Worm (Caenorhabditis elegans) whole organism, L1 larva: Measurements from ENCODE around the gene F56D5.2.

ENCODE experiments used
- C34B4.2 ChIP-seq: sonication (generic microtip); optimal IDR thresholded peaks from 2 replicates; lab custom pipeline; 2017; ENCODE audit warnings: mild to moderate bottlenecking, missing genetic modification characterization, missing compliant biosample characterization
- Y116A8C.19 ChIP-seq: sonication (generic microtip); optimal IDR thresholded peaks from 2 replicates; lab custom pipeline; 2016; ENCODE audit warnings: missing compliant biosample characterization, missing genetic modification characterization, borderline replicate concordance
- aly-2 ChIP-seq: fragments of 150-350 bp; optimal IDR thresholded peaks from 2 replicates; lab custom pipeline; 2014; ENCODE audit warnings: missing biosample characterization, missing genetic modification characterization
- ceh-8 ChIP-seq: fragments of 200-800 bp; sonication (Bioruptor generic); optimal IDR thresholded peaks from 2 replicates; lab custom pipeline; 2018; ENCODE audit warnings: mild to moderate bottlenecking, missing genetic modification characterization, moderate library complexity, missing compliant biosample characterization
- ceh-82 ChIP-seq, 3 experiments: fragments of 150-350 bp in 1 of 3; sonication (generic microtip) in 2 of 3; optimal IDR thresholded peaks; 2 replicates each; lab custom pipeline; 2014 to 2017; ENCODE audit warnings: missing biosample characterization in 3 of 3, missing genetic modification characterization in 3 of 3
- ceh-88 ChIP-seq: fragments of 200-800 bp; sonication (Bioruptor generic); IDR thresholded peaks from 2 replicates; pipeline ENCODE4 v1.3.6; 2022; ENCODE audit warnings: missing genetic modification characterization, missing compliant biosample characterization
- ces-1 ChIP-seq: fragments of 150-350 bp; optimal IDR thresholded peaks from 2 replicates; lab custom pipeline; 2014; ENCODE audit warnings: missing biosample characterization, missing genetic modification reagents, missing genetic modification characterization
- dpl-1 ChIP-seq, 3 experiments: fragments of 150-350 bp in 2 of 3; sonication (generic microtip) in 1 of 3; optimal IDR thresholded peaks; 2 replicates each; lab custom pipeline; 2014 to 2017; ENCODE audit warnings: missing biosample characterization in 3 of 3, missing genetic modification characterization in 3 of 3, missing genetic modification reagents in 3 of 3
- dsc-1 ChIP-seq: sonication (generic microtip); optimal IDR thresholded peaks from 2 replicates; lab custom pipeline; 2016; ENCODE audit warnings: mild to moderate bottlenecking, missing genetic modification characterization, missing compliant biosample characterization
- efl-1 ChIP-seq, 4 experiments: fragments of 150-350 bp; optimal IDR thresholded peaks in 3 of 4; peaks in 1 of 4; 1 replicate in 1 of 4; 2 replicates in 3 of 4; lab custom pipeline; 2014; ENCODE audit warnings: missing biosample characterization in 2 of 4, missing genetic modification characterization in 2 of 4, missing genetic modification reagents in 2 of 4
- egl-13 ChIP-seq: sonication (generic microtip); optimal IDR thresholded peaks from 2 replicates; lab custom pipeline; 2016; ENCODE audit warnings: missing genotype, missing genetic modification reagents, missing genetic modification characterization, missing compliant biosample characterization
- egl-27 ChIP-seq, 2 experiments: fragments of 150-350 bp in 1 of 2; sonication (generic microtip); optimal IDR thresholded peaks; 3 replicates each; lab custom pipeline; 2017 to 2018; ENCODE audit warnings: missing biosample characterization in 2 of 2, missing genetic modification characterization in 2 of 2, missing genetic modification reagents in 2 of 2
- elt-3 ChIP-seq, 6 experiments: fragments of 150-350 bp in 1 of 6; sonication (generic microtip); optimal IDR thresholded peaks; 2 replicates each; lab custom pipeline; 2017 to 2018; ENCODE audit warnings: missing biosample characterization in 6 of 6, missing genetic modification characterization in 6 of 6, inconsistent platforms in 1 of 6
- fkh-10 ChIP-seq: sonication (generic microtip); optimal IDR thresholded peaks from 2 replicates; lab custom pipeline; 2017; ENCODE audit warnings: missing biosample characterization, missing genetic modification reagents, missing genetic modification characterization
- fkh-4 ChIP-seq: sonication (generic microtip); optimal IDR thresholded peaks from 2 replicates; lab custom pipeline; 2016; ENCODE audit warnings: missing compliant biosample characterization, missing genetic modification characterization, borderline replicate concordance
- irx-1 ChIP-seq: sonication (generic microtip); optimal IDR thresholded peaks from 2 replicates; lab custom pipeline; 2016; ENCODE audit warnings: missing genetic modification characterization, missing compliant biosample characterization
- isw-1 ChIP-seq: fragments of 200-800 bp; sonication (Bioruptor generic); IDR thresholded peaks from 2 replicates; pipeline ENCODE4 v1.3.6; 2022; ENCODE audit warnings: missing genetic modification characterization, missing compliant biosample characterization
- lin-14 ChIP-seq: fragments of 200-800 bp; sonication (Bioruptor generic); optimal IDR thresholded peaks from 2 replicates; lab custom pipeline; 2018; ENCODE audit warnings: mild to moderate bottlenecking, missing genetic modification characterization, moderate library complexity, missing compliant biosample characterization
- lin-35 ChIP-seq, 2 experiments: fragments of 150-350 bp; optimal IDR thresholded peaks; 2 replicates each; lab custom pipeline; 2014; ENCODE audit warnings: missing biosample characterization in 2 of 2, missing genetic modification characterization in 2 of 2, missing genetic modification reagents in 2 of 2
- lin-39 ChIP-seq: fragments of 150-350 bp; optimal IDR thresholded peaks from 2 replicates; lab custom pipeline; 2014; ENCODE audit warnings: missing biosample characterization, missing genetic modification reagents, missing genetic modification characterization
- lir-3 ChIP-seq: sonication (generic microtip); optimal IDR thresholded peaks from 2 replicates; lab custom pipeline; 2016; ENCODE audit warnings: mild to moderate bottlenecking, missing genetic modification characterization, moderate library complexity, missing compliant biosample characterization; ENCODE audit not compliant: poor library complexity
- lsy-2 ChIP-seq, 2 experiments: fragments of 150-350 bp; optimal IDR thresholded peaks; 2 replicates each; lab custom pipeline; 2014; ENCODE audit warnings: missing biosample characterization in 2 of 2, missing genetic modification characterization in 2 of 2
- mep-1 ChIP-seq: fragments of 150-350 bp; optimal IDR thresholded peaks from 2 replicates; lab custom pipeline; 2014; ENCODE audit warnings: missing biosample characterization, missing genetic modification characterization
- nhr-11 ChIP-seq: fragments of 150-350 bp; optimal IDR thresholded peaks from 2 replicates; lab custom pipeline; 2014; ENCODE audit warnings: missing biosample characterization, missing genetic modification characterization
- nhr-12 ChIP-seq: sonication (generic microtip); optimal IDR thresholded peaks from 2 replicates; lab custom pipeline; 2017; ENCODE audit warnings: missing biosample characterization, missing genetic modification characterization
- nhr-19 ChIP-seq: fragments of 200-800 bp; sonication (Bioruptor generic); conservative IDR thresholded peaks from 2 replicates; pipeline ENCODE4 v1.3.6; 2022; ENCODE audit warnings: missing genetic modification characterization, missing compliant biosample characterization
- nhr-20 ChIP-seq: sonication (generic microtip); optimal IDR thresholded peaks from 2 replicates; lab custom pipeline; 2016; ENCODE audit warnings: mild to moderate bottlenecking, missing genetic modification characterization, missing compliant biosample characterization
- nhr-47 ChIP-seq: sonication (generic microtip); optimal IDR thresholded peaks from 2 replicates; lab custom pipeline; 2016; ENCODE audit warnings: mild to moderate bottlenecking, missing genetic modification characterization, moderate library complexity, missing compliant biosample characterization
- nhr-71 ChIP-seq: sonication (generic microtip); optimal IDR thresholded peaks from 2 replicates; lab custom pipeline; 2016; ENCODE audit warnings: mild to moderate bottlenecking, missing genetic modification characterization, moderate library complexity, missing compliant biosample characterization
- nhr-77 ChIP-seq: fragments of 150-350 bp; optimal IDR thresholded peaks from 2 replicates; lab custom pipeline; 2014; ENCODE audit warnings: missing biosample characterization, missing genetic modification characterization
- nhr-85 ChIP-seq: sonication (generic microtip); peaks from one replicate; lab custom pipeline; 2016; ENCODE audit warnings: missing genetic modification characterization, inconsistent platforms, missing compliant biosample characterization
- pag-3 ChIP-seq: sonication (generic microtip); optimal IDR thresholded peaks from 2 replicates; lab custom pipeline; 2017; ENCODE audit warnings: missing genetic modification characterization, mild to moderate bottlenecking, missing compliant biosample characterization, antibody characterized with exemption, borderline replicate concordance; ENCODE audit not compliant: insufficient read depth
- pax-3 ChIP-seq: fragments of 200-800 bp; sonication (Bioruptor generic); optimal IDR thresholded peaks from 2 replicates; lab custom pipeline; 2018; ENCODE audit warnings: mild to moderate bottlenecking, missing genetic modification characterization, moderate library complexity, missing compliant biosample characterization
- rnt-1 ChIP-seq: sonication (generic microtip); optimal IDR thresholded peaks from 2 replicates; lab custom pipeline; 2016; ENCODE audit warnings: mild to moderate bottlenecking, missing genetic modification characterization, moderate library complexity, missing compliant biosample characterization
- skn-1 ChIP-seq: fragments of 150-350 bp; optimal IDR thresholded peaks from 2 replicates; lab custom pipeline; 2014; ENCODE audit warnings: missing biosample characterization, missing genetic modification characterization
- snu-23 ChIP-seq: sonication (generic microtip); optimal IDR thresholded peaks from 2 replicates; lab custom pipeline; 2016; ENCODE audit warnings: missing genetic modification characterization, missing compliant biosample characterization
- sptf-1 ChIP-seq: fragments of 150-350 bp; optimal IDR thresholded peaks from 2 replicates; lab custom pipeline; 2014; ENCODE audit warnings: missing biosample characterization, missing genetic modification characterization
- swsn-7 ChIP-seq: sonication (generic microtip); optimal IDR thresholded peaks from 2 replicates; lab custom pipeline; 2016; ENCODE audit warnings: missing genetic modification characterization, missing compliant biosample characterization
- tbx-2 ChIP-seq: sonication (generic microtip); optimal IDR thresholded peaks from 2 replicates; lab custom pipeline; 2016; ENCODE audit warnings: missing genetic modification characterization, missing compliant biosample characterization
- tlp-1 ChIP-seq: fragments of 150-350 bp; optimal IDR thresholded peaks from 2 replicates; lab custom pipeline; 2014; ENCODE audit warnings: missing biosample characterization, missing genetic modification characterization
- unc-130 ChIP-seq: fragments of 150-350 bp; optimal IDR thresholded peaks from 2 replicates; lab custom pipeline; 2017; ENCODE audit warnings: missing biosample characterization, missing genetic modification characterization, inconsistent platforms
- unc-62 ChIP-seq: fragments of 150-350 bp; optimal IDR thresholded peaks from 2 replicates; lab custom pipeline; 2014; ENCODE audit warnings: missing biosample characterization, missing genetic modification reagents, missing genetic modification characterization
- vab-15 ChIP-seq: sonication (generic microtip); optimal IDR thresholded peaks from 2 replicates; lab custom pipeline; 2017; ENCODE audit warnings: missing genotype, mild to moderate bottlenecking, missing genetic modification characterization, missing compliant biosample characterization
- xbp-1 ChIP-seq: sonication (generic microtip); optimal IDR thresholded peaks from 2 replicates; lab custom pipeline; 2016; ENCODE audit warnings: missing genetic modification characterization, missing compliant biosample characterization
- zip-4 ChIP-seq: fragments of 200-800 bp; sonication (Bioruptor generic); optimal IDR thresholded peaks from 2 replicates; lab custom pipeline; 2018; ENCODE audit warnings: mild to moderate bottlenecking, missing genetic modification characterization, moderate library complexity, missing compliant biosample characterization
- ztf-11 ChIP-seq, 2 experiments: sonication (generic microtip); optimal IDR thresholded peaks; 2 replicates each; lab custom pipeline; 2016 to 2017; ENCODE audit warnings: missing genetic modification characterization in 2 of 2, missing biosample characterization in 1 of 2, missing compliant biosample characterization in 1 of 2
- ztf-4 ChIP-seq: fragments of 150-350 bp; optimal IDR thresholded peaks from 2 replicates; lab custom pipeline; 2014; ENCODE audit warnings: missing biosample characterization, missing genetic modification characterization

F56D5.2 gene

ce11 chrIV:9403761-9404420, 5.5 kb upstream of the F56D5.2 start:
- TF ChIP-seq dsc-1 (tag; lab: Kevin White, UChicago): peak; percentile 17
- peak; percentile 45 for TF ChIP-seq rnt-1
- no peak for TF ChIP-seq ces-1 (GFP tag; lab: Kevin White, UChicago)
- no peak for TF ChIP-seq ztf-11 (tag; optimal IDR thresholded peaks at IDR 0.05; lab: Kevin White, UChicago)
- no peak for TF ChIP-seq ceh-88
- TF ChIP-seq mep-1 (tag; lab: Kevin White, UChicago): no peak
- TF ChIP-seq lsy-2 (tag; optimal IDR thresholded peaks at IDR 0.05; lab: Kevin White, UChicago): peak in 1 of 2 experiments; percentile 39
- TF ChIP-seq elt-3 (tag; optimal IDR thresholded peaks at IDR 0.05; lab: Kevin White, UChicago): no peak
- TF ChIP-seq efl-1 (optimal IDR thresholded peaks at IDR 0.05; lab: Kevin White, UChicago): peak; percentile 93 to 96
- peak; percentile 92 to 99 for TF ChIP-seq efl-1 (GFP tag; optimal IDR thresholded peaks at IDR 0.05 in 1 of 2; lab: Kevin White, UChicago)
- no peak for TF ChIP-seq egl-13 (tag; lab: Kevin White, UChicago)
- no peak for TF ChIP-seq lin-39
- TF ChIP-seq nhr-11 (tag; lab: Kevin White, UChicago): no peak
- no peak for TF ChIP-seq nhr-12 (tag; lab: Kevin White, UChicago)
- TF ChIP-seq pax-3 (tag; lab: Kevin White, UChicago): no peak
- no peak for TF ChIP-seq fkh-10 (GFP tag; lab: Kevin White, UChicago)
- peak; percentile 38 for TF ChIP-seq irx-1 (tag; lab: Kevin White, UChicago)
- no peak for TF ChIP-seq skn-1 (tag; lab: Kevin White, UChicago)
- peak; percentile 22 for TF ChIP-seq tbx-2
- no peak for TF ChIP-seq fkh-4 (tag; lab: Kevin White, UChicago)
- TF ChIP-seq vab-15 (tag; lab: Kevin White, UChicago): no peak
- TF ChIP-seq xbp-1 (tag; lab: Kevin White, UChicago): peak; percentile 45
- no peak for TF ChIP-seq unc-130 (tag; lab: Kevin White, UChicago)
- TF ChIP-seq unc-62 (GFP tag; lab: Kevin White, UChicago): no peak
- TF ChIP-seq tlp-1: no peak
- no peak for TF ChIP-seq lin-14 (GFP tag; lab: Kevin White, UChicago)
- peak; percentile 87 to 90 (median 90) for TF ChIP-seq dpl-1 (GFP tag; optimal IDR thresholded peaks at IDR 0.05; lab: Kevin White, UChicago)
- TF ChIP-seq aly-2 (tag; lab: Kevin White, UChicago): no peak
- peak in 1 of 3 experiments; percentile 8 for TF ChIP-seq ceh-82 (tag; optimal IDR thresholded peaks at IDR 0.05; lab: Kevin White, UChicago)
- no peak for TF ChIP-seq egl-27 (tag; optimal IDR thresholded peaks at IDR 0.05; lab: Kevin White, UChicago)
- no peak for TF ChIP-seq pag-3 (tag; lab: Kevin White, UChicago)
- TF ChIP-seq ztf-4 (tag; lab: Kevin White, UChicago): no peak
- TF ChIP-seq nhr-77 (tag; lab: Kevin White, UChicago): no peak
- no peak for TF ChIP-seq C34B4.2 (tag; lab: Kevin White, UChicago)
- peak; percentile 36; the same call in 1 of the 2 replicates for TF ChIP-seq nhr-19 (GFP tag; lab: Robert Waterston, UW)
- TF ChIP-seq nhr-20 (tag; lab: Kevin White, UChicago): no peak
- peak; percentile 55 for TF ChIP-seq isw-1 (GFP tag; lab: Robert Waterston, UW)
- TF ChIP-seq nhr-47 (tag; lab: Kevin White, UChicago): peak; percentile 57
- TF ChIP-seq lin-35 (GFP tag; optimal IDR thresholded peaks at IDR 0.05; lab: Kevin White, UChicago): peak; percentile 87 to 93
- no peak for TF ChIP-seq ceh-8 (GFP tag; lab: Kevin White, UChicago)
- no peak for TF ChIP-seq zip-4
- TF ChIP-seq nhr-85 (tag; lab: Kevin White, UChicago): peak; percentile 75
- peak; percentile 10 for TF ChIP-seq swsn-7
- peak; percentile 22 for TF ChIP-seq snu-23 (GFP tag; lab: Kevin White, UChicago)
- TF ChIP-seq Y116A8C.19 (tag; lab: Kevin White, UChicago): no peak
- TF ChIP-seq sptf-1: no peak
- no peak for TF ChIP-seq lir-3 (tag; lab: Kevin White, UChicago)
- TF ChIP-seq nhr-71 (tag; lab: Kevin White, UChicago): peak; percentile 49
- TF ChIP-seq, all 84 proteins: peak for 17
